In genomic region chrIII:11371236-11371635, ce11 we compare ENCODE assay signal across 2 worm cellular contexts.
TF ChIP-seq lines count a peak whose summit lies in the region.

No protein-coding gene starts in this region.

TF ChIP-seq in whole organism, L4 larva, 104 proteins besides CTCF, POLR2A, EP300 and RAD21 (continued from another document):
- TF ChIP-seq unc-39 (tag; optimal IDR thresholded peaks at IDR 0.05; lab: Kevin White, UChicago) (no peak), jun-1 (tag; optimal IDR thresholded peaks at IDR 0.05; lab: Kevin White, UChicago) (no peak), egl-27 (tag; optimal IDR thresholded peaks at IDR 0.05; lab: Kevin White, UChicago) (no peak), ces-1 (GFP tag; optimal IDR thresholded peaks at IDR 0.05; lab: Kevin White, UChicago) (no peak), nhr-25 (tag; optimal IDR thresholded peaks at IDR 0.05; lab: Kevin White, UChicago; ENCODE audit: borderline replicate concordance, insufficient read depth) (no peak), mxl-3 (GFP tag; optimal IDR thresholded peaks at IDR 0.05; lab: Kevin White, UChicago) (peak; percentile 79), mes-2 (tag; optimal IDR thresholded peaks at IDR 0.05; lab: Kevin White, UChicago; ENCODE audit: poor library complexity, severe bottlenecking) (peak; percentile 83), ZK337.2 (GFP tag; IDR thresholded peaks at IDR 0.05; lab: Robert Waterston, UW) (no peak), pha-4 (GFP tag; IDR thresholded peaks at IDR 0.05; lab: Robert Waterston, UW) (peak; percentile 75; the same call in 1 of the 2 replicates), pha-4 (tag; optimal IDR thresholded peaks at IDR 0.05; lab: Kevin White, UChicago) (no peak), snpc-4 (tag; optimal IDR thresholded peaks at IDR 0.05; lab: Kevin White, UChicago) (no peak), aha-1 (tag; lab: Kevin White, UChicago) (peak; percentile 95), nhr-76 (tag; optimal IDR thresholded peaks at IDR 0.05; lab: Kevin White, UChicago) (no peak), mdl-1 (tag; optimal IDR thresholded peaks at IDR 0.05; lab: Kevin White, UChicago) (no peak), nhr-6 (tag; optimal IDR thresholded peaks at IDR 0.05; lab: Kevin White, UChicago) (peak; percentile 8), daf-16 (GFP tag; optimal IDR thresholded peaks at IDR 0.05; lab: Kevin White, UChicago) (peak; percentile 26 to 30), daf-16 (tag; optimal IDR thresholded peaks at IDR 0.05; lab: Kevin White, UChicago) (peak; percentile 28), F49E8.2 (tag; optimal IDR thresholded peaks at IDR 0.05; lab: Kevin White, UChicago; ENCODE audit: borderline replicate concordance) (peak; percentile 43), php-3 (GFP tag; IDR thresholded peaks at IDR 0.05; lab: Robert Waterston, UW) (no peak), madf-5 (GFP tag; IDR thresholded peaks at IDR 0.05; lab: Robert Waterston, UW) (peak in 1 of 2 experiments; percentile 54; a peak in 1 of 4 replicates), sdz-12 (GFP tag; optimal IDR thresholded peaks at IDR 0.05; lab: Kevin White, UChicago) (peak; percentile 43), R02D3.7 (tag; optimal IDR thresholded peaks at IDR 0.05; lab: Kevin White, UChicago) (no peak), rbr-2 (tag; optimal IDR thresholded peaks at IDR 0.05; lab: Kevin White, UChicago) (peak; percentile 70), lsy-2 (tag; optimal IDR thresholded peaks at IDR 0.05; lab: Kevin White, UChicago) (no peak), nhr-102 (tag; optimal IDR thresholded peaks at IDR 0.05; lab: Kevin White, UChicago) (peak; percentile 52), egl-43 (GFP tag; IDR thresholded peaks at IDR 0.05; lab: Robert Waterston, UW) (peak; percentile 90), ceh-44 (GFP tag; IDR thresholded peaks at IDR 0.05; lab: Robert Waterston, UW) (peak; percentile 66; the same call in 1 of the 2 replicates), zfp-2 (tag; optimal IDR thresholded peaks at IDR 0.05; lab: Kevin White, UChicago) (no peak), unc-130 (GFP tag; optimal IDR thresholded peaks at IDR 0.05; lab: Kevin White, UChicago) (peak; percentile 54), daf-12 (tag; optimal IDR thresholded peaks at IDR 0.05; lab: Kevin White, UChicago) (no peak), zfp-3 (GFP tag; conservative IDR thresholded peaks at IDR 0.05; lab: Robert Waterston, UW) (peak; percentile 64; the same call in 1 of the 2 replicates), ceh-32 (tag; optimal IDR thresholded peaks at IDR 0.05; lab: Kevin White, UChicago; ENCODE audit: poor library complexity) (no peak), ceh-62 (tag; optimal IDR thresholded peaks at IDR 0.05; lab: Kevin White, UChicago) (no peak), cey-2 (tag; optimal IDR thresholded peaks at IDR 0.05; lab: Kevin White, UChicago; ENCODE audit: borderline replicate concordance, insufficient read depth) (no peak), nhr-237 (tag; optimal IDR thresholded peaks at IDR 0.05; lab: Kevin White, UChicago) (no peak), nhr-77 (tag; optimal IDR thresholded peaks at IDR 0.05; lab: Kevin White, UChicago) (no peak), dve-1 (tag; optimal IDR thresholded peaks at IDR 0.05; lab: Kevin White, UChicago; ENCODE audit: insufficient read depth) (peak; percentile 61), ctbp-1 (GFP tag; IDR thresholded peaks at IDR 0.05; lab: Robert Waterston, UW) (0 out of 2 replicates have a peak, but pooled peaks have one; percentile 54), ama-1 (optimal IDR thresholded peaks at IDR 0.05; lab: Kevin White, UChicago) (no peak), nhr-111 (GFP tag; optimal IDR thresholded peaks at IDR 0.05; lab: Kevin White, UChicago) (peak; percentile 79), Y48G9A.11 (GFP tag; IDR thresholded peaks at IDR 0.05; lab: Robert Waterston, UW) (0 out of 2 replicates have a peak, but pooled peaks have one; percentile 52), zag-1 (tag; optimal IDR thresholded peaks at IDR 0.05; lab: Kevin White, UChicago) (no peak), madf-9 (GFP tag; conservative IDR thresholded peaks at IDR 0.05; lab: Robert Waterston, UW) (peak; percentile 64; the same call in 1 of the 2 replicates), lin-1 (GFP tag; IDR thresholded peaks at IDR 0.05; lab: Robert Waterston, UW) (peak; percentile 79; the same call in 1 of the 2 replicates), ZK546.5 (tag; optimal IDR thresholded peaks at IDR 0.05; lab: Kevin White, UChicago) (no peak), Y5F2A.4 (GFP tag; optimal IDR thresholded peaks at IDR 0.05; lab: Kevin White, UChicago) (peak; percentile 69), set-16 (GFP tag; IDR thresholded peaks at IDR 0.05; lab: Robert Waterston, UW) (peak; percentile 39), F37D6.2 (tag; optimal IDR thresholded peaks at IDR 0.05; lab: Kevin White, UChicago) (peak; percentile 35)

TF ChIP-seq in whole organism, late embryonic, 69 proteins besides CTCF, POLR2A, EP300 and RAD21 (continued from another document):
- TF ChIP-seq dve-1 (tag; optimal IDR thresholded peaks at IDR 0.05; lab: Kevin White, UChicago) (peak; percentile 89), hlh-15 (tag; optimal IDR thresholded peaks at IDR 0.05; lab: Kevin White, UChicago) (peak; percentile 78), C08G9.2 (tag; optimal IDR thresholded peaks at IDR 0.05; lab: Kevin White, UChicago) (peak; percentile 78), pax-1 (tag; optimal IDR thresholded peaks at IDR 0.05; lab: Kevin White, UChicago) (no peak), ceh-31 (tag; optimal IDR thresholded peaks at IDR 0.05; lab: Kevin White, UChicago) (peak; percentile 67), dmd-4 (tag; optimal IDR thresholded peaks at IDR 0.05; lab: Kevin White, UChicago; ENCODE audit: borderline replicate concordance) (peak; percentile 74)
